Fruit fly (Drosophila melanogaster) whole organism, embryonic: Measurements from ENCODE around the gene Ube4B.
A peak's percentile ranks its signal among the peaks of the same experiment; 100 is the strongest.

Experiments
- B-H2 ChIP-seq: fragments of 200-800 bp; sonication (Bioruptor generic); optimal IDR thresholded peaks from 2 replicates; lab custom pipeline; 2018; ENCODE audit warnings: missing biosample characterization, mild to moderate bottlenecking, missing genetic modification characterization
- CG10565 ChIP-seq: fragments of 200-800 bp; sonication (Bioruptor generic); optimal IDR thresholded peaks from 3 replicates; lab custom pipeline; 2016; ENCODE audit warnings: missing biosample characterization, mild to moderate bottlenecking, missing genetic modification characterization
- CG11695 ChIP-seq: fragments of 200-800 bp; sonication (Bioruptor generic); IDR thresholded peaks from 3 replicates; pipeline ENCODE4 v1.3.6; 2022; ENCODE audit warnings: missing biosample characterization, missing genetic modification characterization
- CG12659 ChIP-seq: fragments of 200-800 bp; sonication (Bioruptor generic); optimal IDR thresholded peaks from 3 replicates; lab custom pipeline; 2017; ENCODE audit warnings: mild to moderate bottlenecking, missing biosample characterization, missing genetic modification reagents, missing genetic modification characterization
- CG12942 ChIP-seq: fragments of 200-800 bp; sonication (Bioruptor generic); optimal IDR thresholded peaks from 3 replicates; lab custom pipeline; 2016; ENCODE audit warnings: missing biosample characterization, missing genetic modification characterization
- CG13123 ChIP-seq: fragments of 200-800 bp; sonication (Bioruptor generic); optimal IDR thresholded peaks from 2 replicates; lab custom pipeline; 2016; ENCODE audit warnings: missing biosample characterization, missing genetic modification characterization
- CG1647 ChIP-seq: fragments of 200-800 bp; sonication (Bioruptor generic); optimal IDR thresholded peaks from 3 replicates; lab custom pipeline; 2016; ENCODE audit warnings: missing biosample characterization, missing genetic modification characterization
- CG16779 ChIP-seq: fragments of 200-800 bp; sonication (Bioruptor generic); IDR thresholded peaks from 2 replicates; pipeline ENCODE4 v1.3.6; 2022; ENCODE audit warnings: missing biosample characterization, missing genetic modification characterization
- CG17328 ChIP-seq: fragments of 200-800 bp; sonication (Bioruptor generic); IDR thresholded peaks from 2 replicates; pipeline ENCODE4 v1.3.6; 2022; ENCODE audit warnings: missing biosample characterization, missing genetic modification characterization
- CG17361 ChIP-seq: fragments of 200-800 bp; sonication (Bioruptor generic); IDR thresholded peaks from 3 replicates; pipeline ENCODE4 v1.3.6; 2022; ENCODE audit warnings: missing biosample characterization, missing genetic modification characterization
- CG18476 ChIP-seq: fragments of 200-800 bp; sonication (Bioruptor generic); optimal IDR thresholded peaks from 2 replicates; lab custom pipeline; 2016; ENCODE audit warnings: missing biosample characterization, mild to moderate bottlenecking, missing genetic modification characterization
- CG2199 ChIP-seq: fragments of 200-800 bp; sonication (Bioruptor generic); IDR thresholded peaks from 3 replicates; pipeline ENCODE4 v1.3.6; 2022; ENCODE audit warnings: missing biosample characterization, missing genetic modification characterization
- CG2712 ChIP-seq: fragments of 200-800 bp; optimal IDR thresholded peaks from 3 replicates; lab custom pipeline; 2019; ENCODE audit warnings: missing biosample characterization, mild to moderate bottlenecking, missing genetic modification characterization, moderate library complexity
- CG30431 ChIP-seq: fragments of 200-800 bp; sonication (Bioruptor generic); optimal IDR thresholded peaks from 2 replicates; lab custom pipeline; 2017; ENCODE audit warnings: missing biosample characterization, missing genetic modification characterization
- CG4424 ChIP-seq: fragments of 200-800 bp; sonication (Bioruptor generic); optimal IDR thresholded peaks from 3 replicates; lab custom pipeline; 2016; ENCODE audit warnings: missing biosample characterization, missing genetic modification characterization
- CG5180 ChIP-seq: fragments of 200-800 bp; sonication (Bioruptor generic); optimal IDR thresholded peaks from 3 replicates; lab custom pipeline; 2017; ENCODE audit warnings: missing biosample characterization, missing genetic modification characterization, mild to moderate bottlenecking, moderate library complexity, missing genetic modification reagents
- CG8924 ChIP-seq: fragments of 200-800 bp; optimal IDR thresholded peaks from 3 replicates; lab custom pipeline; 2019; ENCODE audit warnings: missing biosample characterization, mild to moderate bottlenecking, missing genetic modification characterization, moderate library complexity
- CG9817 ChIP-seq: fragments of 200-800 bp; sonication (Bioruptor generic); optimal IDR thresholded peaks from 2 replicates; lab custom pipeline; 2018; ENCODE audit warnings: missing biosample characterization, mild to moderate bottlenecking, missing genetic modification characterization, moderate library complexity
- Dip3 ChIP-seq: fragments of 200-800 bp; sonication (Bioruptor generic); optimal IDR thresholded peaks from 3 replicates; lab custom pipeline; 2016; ENCODE audit warnings: missing biosample characterization, missing genetic modification characterization
- ERR ChIP-seq: fragments of 200-800 bp; sonication (Bioruptor generic); optimal IDR thresholded peaks from 2 replicates; lab custom pipeline; 2016; ENCODE audit warnings: missing biosample characterization, missing genetic modification characterization
- GATAe ChIP-seq: fragments of 200-800 bp; sonication (Bioruptor generic); conservative IDR thresholded peaks from 2 replicates; pipeline ENCODE4 v1.3.6; 2022; ENCODE audit warnings: missing biosample characterization, missing genetic modification characterization
- H15 ChIP-seq: fragments of 200-800 bp; sonication (Bioruptor generic); IDR thresholded peaks from 3 replicates; pipeline ENCODE4 v1.3.6; 2022; ENCODE audit warnings: missing biosample characterization, missing genetic modification characterization
- Hey ChIP-seq: fragments of 200-800 bp; sonication (Bioruptor generic); optimal IDR thresholded peaks from 3 replicates; lab custom pipeline; 2018; ENCODE audit warnings: missing biosample characterization, mild to moderate bottlenecking, missing genetic modification characterization
- HmgD ChIP-seq: fragments of 200-800 bp; sonication (Bioruptor generic); optimal IDR thresholded peaks from 3 replicates; lab custom pipeline; 2016; ENCODE audit warnings: missing biosample characterization, missing genetic modification characterization
- Lhr ChIP-seq: fragments of 200-800 bp; sonication (Bioruptor generic); optimal IDR thresholded peaks from 3 replicates; lab custom pipeline; 2017; ENCODE audit warnings: mild to moderate bottlenecking, missing biosample characterization, missing genetic modification reagents, missing genetic modification characterization
- Lim3 ChIP-seq: fragments of 200-800 bp; sonication (Bioruptor generic); IDR thresholded peaks from 2 replicates; pipeline ENCODE4 v1.3.6; 2022; ENCODE audit warnings: missing biosample characterization, missing genetic modification characterization
- Mes4 ChIP-seq: fragments of 200-800 bp; sonication (Bioruptor generic); optimal IDR thresholded peaks from 2 replicates; lab custom pipeline; 2016; ENCODE audit warnings: missing biosample characterization, missing genetic modification characterization
- Myb ChIP-seq: fragments of 200-800 bp; sonication (Bioruptor generic); optimal IDR thresholded peaks from 2 replicates; lab custom pipeline; 2016; ENCODE audit warnings: missing biosample characterization, missing genetic modification characterization
- NK7.1 ChIP-seq: fragments of 200-800 bp; sonication (Bioruptor generic); optimal IDR thresholded peaks from 3 replicates; lab custom pipeline; 2016; ENCODE audit warnings: missing biosample characterization, missing genetic modification characterization
- NfI ChIP-seq: fragments of 200-800 bp; sonication (Bioruptor generic); optimal IDR thresholded peaks from 3 replicates; lab custom pipeline; 2018; ENCODE audit warnings: missing biosample characterization, mild to moderate bottlenecking, missing genetic modification characterization, moderate library complexity
- Oli ChIP-seq: fragments of 200-800 bp; sonication (Bioruptor generic); optimal IDR thresholded peaks from 2 replicates; lab custom pipeline; 2018; ENCODE audit warnings: missing biosample characterization, mild to moderate bottlenecking, missing genetic modification characterization, moderate library complexity
- Opbp ChIP-seq: fragments of 200-800 bp; sonication (Bioruptor generic); IDR thresholded peaks from 3 replicates; pipeline ENCODE4 v1.3.6; 2022; ENCODE audit warnings: missing biosample characterization, missing genetic modification characterization; ENCODE audit not compliant: partially characterized antibody
- Sox102F ChIP-seq: fragments of 200-800 bp; sonication (Bioruptor generic); optimal IDR thresholded peaks from 2 replicates; lab custom pipeline; 2018; ENCODE audit warnings: missing biosample characterization, mild to moderate bottlenecking, missing genetic modification characterization, moderate library complexity
- ab ChIP-seq: fragments of 200-800 bp; sonication (Bioruptor generic); optimal IDR thresholded peaks from 2 replicates; lab custom pipeline; 2016; ENCODE audit warnings: missing biosample characterization, missing genetic modification characterization
- bab2 ChIP-seq: fragments of 200-800 bp; sonication (Bioruptor generic); optimal IDR thresholded peaks from 2 replicates; lab custom pipeline; 2016; ENCODE audit warnings: missing biosample characterization, missing genetic modification characterization
- caup ChIP-seq: fragments of 200-800 bp; sonication (Bioruptor generic); optimal IDR thresholded peaks from 3 replicates; lab custom pipeline; 2017; ENCODE audit warnings: missing biosample characterization, mild to moderate bottlenecking, missing genetic modification characterization, moderate library complexity; ENCODE audit not compliant: severe bottlenecking
- chif ChIP-seq, 2 experiments: fragments of 200-800 bp; sonication (Bioruptor generic); optimal IDR thresholded peaks; 3 replicates each; lab custom pipeline; 2016; ENCODE audit warnings: missing biosample characterization in 2 of 2, missing genetic modification characterization in 2 of 2
- crc ChIP-seq: fragments of 200-800 bp; sonication (Bioruptor generic); optimal IDR thresholded peaks from 2 replicates; lab custom pipeline; 2016; ENCODE audit warnings: missing biosample characterization, missing genetic modification characterization
- cwo ChIP-seq: fragments of 200-800 bp; sonication (Bioruptor generic); optimal IDR thresholded peaks from 3 replicates; lab custom pipeline; 2017; ENCODE audit warnings: missing biosample characterization, missing genetic modification characterization, mild to moderate bottlenecking, moderate library complexity, missing genetic modification reagents
- dati ChIP-seq: fragments of 200-800 bp; sonication (Bioruptor generic); IDR thresholded peaks from 2 replicates; pipeline ENCODE4 v1.3.6; 2022; ENCODE audit warnings: missing biosample characterization, missing genetic modification characterization
- fu2 ChIP-seq: fragments of 200-800 bp; sonication (Bioruptor generic); optimal IDR thresholded peaks from 2 replicates; lab custom pipeline; 2016; ENCODE audit warnings: missing biosample characterization, missing genetic modification characterization
- hkb ChIP-seq, 2 experiments: fragments of 200-800 bp in 1 of 2; fragments of >200 bp in 1 of 2; sonication (Bioruptor generic) in 1 of 2; IDR thresholded peaks in 1 of 2; optimal IDR thresholded peaks in 1 of 2; 2 replicates each; pipeline versions ENCODE4 v1.3.6 to Lab custom; 2017 to 2022; ENCODE audit warnings: missing biosample characterization in 1 of 2, missing genetic modification characterization in 1 of 2
- lilli ChIP-seq: fragments of 200-800 bp; sonication (Bioruptor generic); optimal IDR thresholded peaks from 3 replicates; lab custom pipeline; 2016; ENCODE audit warnings: missing biosample characterization, missing genetic modification characterization
- mirr ChIP-seq: fragments of 200-800 bp; sonication (Bioruptor generic); optimal IDR thresholded peaks from 3 replicates; lab custom pipeline; 2018; ENCODE audit warnings: missing biosample characterization, mild to moderate bottlenecking, missing genetic modification characterization
- pzg ChIP-seq: fragments of 200-800 bp; sonication (Bioruptor generic); optimal IDR thresholded peaks from 3 replicates; lab custom pipeline; 2018; ENCODE audit warnings: missing biosample characterization, mild to moderate bottlenecking, missing genetic modification characterization, moderate library complexity
- sd ChIP-seq: fragments of 200-800 bp; sonication (Bioruptor generic); optimal IDR thresholded peaks from 3 replicates; lab custom pipeline; 2018; ENCODE audit warnings: missing biosample characterization, mild to moderate bottlenecking, missing genetic modification characterization, moderate library complexity
- sna ChIP-seq: fragments of 200-800 bp; sonication (Bioruptor generic); IDR thresholded peaks from 2 replicates; pipeline ENCODE4 v1.3.6; 2022; ENCODE audit warnings: missing biosample characterization, missing genetic modification characterization; ENCODE audit not compliant: partially characterized antibody
- yki ChIP-seq: fragments of >200 bp; optimal IDR thresholded peaks from 3 replicates; lab custom pipeline; 2018
- zfh2 ChIP-seq: fragments of 200-800 bp; sonication (Bioruptor generic); optimal IDR thresholded peaks from 2 replicates; lab custom pipeline; 2016; ENCODE audit warnings: missing biosample characterization, missing genetic modification characterization

The Ube4B gene

dm6 chr2L:13004059-13004870 lies 15.0 kb downstream of the Ube4B start, which contains the start of the genes Vha68-1 and mTor (continued):
- TF ChIP-seq lilli: peak; percentile 86
- peak; percentile 36; the same call in 1 of the 2 replicates for TF ChIP-seq dati (GFP tag; lab: Robert Waterston, UW)
- TF ChIP-seq pzg (GFP tag; lab: Kevin White, UChicago): peak; percentile 66
- TF ChIP-seq Lhr (GFP tag; lab: Kevin White, UChicago): peak; percentile 46
- no peak for TF ChIP-seq sd (tag; lab: Kevin White, UChicago)
- TF ChIP-seq CG16779 (GFP tag; lab: Robert Waterston, UW): no peak
- TF ChIP-seq Myb (GFP tag; lab: Kevin White, UChicago): peak; percentile 80
- peak; percentile 81 for TF ChIP-seq sna (GFP tag; lab: Robert Waterston, UW)
- no peak for TF ChIP-seq yki (lab: Kevin White, UChicago)
- TF ChIP-seq caup: peak; percentile 65
- TF ChIP-seq B-H2 (GFP tag; lab: Kevin White, UChicago): no peak
- TF ChIP-seq CG4424 (GFP tag; lab: Kevin White, UChicago): peak; percentile 85
- TF ChIP-seq Sox102F (GFP tag; lab: Kevin White, UChicago): no peak
- peak; percentile 35 for TF ChIP-seq HmgD (GFP tag; lab: Kevin White, UChicago)
- TF ChIP-seq CG17328: peak; percentile 68
- TF ChIP-seq CG2712 (tag; lab: Kevin White, UChicago): no peak
- TF ChIP-seq CG30431: peak; percentile 65
- TF ChIP-seq CG2199: no peak
- TF ChIP-seq CG12942 (GFP tag; lab: Kevin White, UChicago): peak; percentile 77
- TF ChIP-seq Opbp (GFP tag; lab: Robert Waterston, UW): peak; percentile 82
- TF ChIP-seq Dip3: no peak
- TF ChIP-seq CG12659 (GFP tag; lab: Kevin White, UChicago): peak; percentile 82
- TF ChIP-seq H15 (GFP tag; lab: Robert Waterston, UW): peak; percentile 73; the same call in 2 of the 3 replicates
- TF ChIP-seq mirr (GFP tag; lab: Kevin White, UChicago): no peak
- peak; percentile 50 for TF ChIP-seq CG1647
- peak; percentile 65 to 70 for TF ChIP-seq chif (GFP tag; optimal IDR thresholded peaks at IDR 0.05; lab: Kevin White, UChicago)
- TF ChIP-seq Hey (tag; lab: Kevin White, UChicago): no peak
- TF ChIP-seq CG9817: peak; percentile 86
- TF ChIP-seq Oli (tag; lab: Kevin White, UChicago): peak; percentile 67
- no peak for TF ChIP-seq cwo (GFP tag; lab: Kevin White, UChicago)
- TF ChIP-seq zfh2 (GFP tag; lab: Kevin White, UChicago): peak; percentile 92
- no peak for TF ChIP-seq CG5180 (GFP tag; lab: Kevin White, UChicago)
- TF ChIP-seq ab (GFP tag; lab: Kevin White, UChicago): peak; percentile 55
- no peak for TF ChIP-seq Mes4 (GFP tag; lab: Kevin White, UChicago)
- TF ChIP-seq Lim3 (GFP tag; lab: Robert Waterston, UW): no peak
- peak; percentile 74 for TF ChIP-seq fu2 (GFP tag; lab: Kevin White, UChicago)
- peak; percentile 31 for TF ChIP-seq ERR
- peak; percentile 51 for TF ChIP-seq crc (GFP tag; lab: Kevin White, UChicago)
- TF ChIP-seq GATAe (GFP tag; lab: Robert Waterston, UW): 0 out of 2 replicates have a peak, but pooled peaks have one; percentile 47
- TF ChIP-seq NfI: peak; percentile 84
- TF ChIP-seq bab2 (GFP tag; lab: Kevin White, UChicago): peak; percentile 81
- TF ChIP-seq CG8924: no peak
- TF ChIP-seq CG13123: no peak
- TF ChIP-seq CG18476 (GFP tag; lab: Kevin White, UChicago): peak; percentile 49
- peak; percentile 68; the same call in 2 of the 3 replicates for TF ChIP-seq CG11695 (GFP tag; lab: Robert Waterston, UW)
- TF ChIP-seq CG17361 (GFP tag; lab: Robert Waterston, UW): no peak; the same call in 2 of the 3 replicates
- TF ChIP-seq NK7.1 (GFP tag; lab: Kevin White, UChicago): no peak
- TF ChIP-seq hkb (optimal IDR thresholded peaks at IDR 0.05; lab: Kevin White, UChicago): no peak
- TF ChIP-seq hkb (GFP tag; IDR thresholded peaks at IDR 0.05; lab: Robert Waterston, UW): peak; percentile 48
- TF ChIP-seq CG10565: peak; percentile 9
